Fruit fly (Drosophila melanogaster) ovary, adult (tissue): ENCODE results near the gene Slimp.

Source experiments
- CG17801 ChIP-seq: fragments of 200-800 bp; optimal IDR thresholded peaks from 2 replicates; lab custom pipeline; 2019; ENCODE audit warnings: missing biosample characterization, mild to moderate bottlenecking, missing genetic modification characterization, moderate library complexity; ENCODE audit not compliant: partially characterized antibody

Gene Slimp

dm6 chr3R:24108902-24109389, 39.8 kb downstream of the Slimp start, which contains the start of the genes eIF4EHP and CG18428:
eIF4EHP (minus strand) TSS chr3R:24108960.
CG18428 (plus strand) TSS chr3R:24109336.
- peak; percentile 100 for TF ChIP-seq CG17801 (GFP tag; lab: Kevin White, UChicago)

- no peak for TF ChIP-seq CG17801 (GFP tag; lab: Kevin White, UChicago)
Measured at dm6 chr3R:24106879-24107441, 41.8 kb downstream of the Slimp start, which contains the start of gene CG10694. CG10694 (plus strand) TSS chr3R:24107391.

- peak; percentile 61 for TF ChIP-seq CG17801 (GFP tag; lab: Kevin White, UChicago)
Measured at dm6 chr3R:24106059-24106631, 42.6 kb downstream of the Slimp start.

dm6 chr3R:24105312-24105902, 43.4 kb downstream of the Slimp start, which contains the start of gene Syx1A:
Syx1A (minus strand) TSS chr3R:24105763.
- TF ChIP-seq CG17801 (GFP tag; lab: Kevin White, UChicago): peak; percentile 8

dm6 chr3R:24104471-24105311, 44.1 kb downstream of the Slimp start:
- peak; percentile 7 for TF ChIP-seq CG17801 (GFP tag; lab: Kevin White, UChicago)

- no peak for TF ChIP-seq CG17801 (GFP tag; lab: Kevin White, UChicago)
Measured at dm6 chr3R:24103708-24104107, 45.1 kb downstream of the Slimp start.

dm6 chr3R:24102387-24102786, 46.4 kb downstream of the Slimp start:
- no peak for TF ChIP-seq CG17801 (GFP tag; lab: Kevin White, UChicago)

- peak; percentile 74 for TF ChIP-seq CG17801 (GFP tag; lab: Kevin White, UChicago)
Measured at dm6 chr3R:24101437-24101836, 47.3 kb downstream of the Slimp start.

dm6 chr3R:24100717-24101116, 48.0 kb downstream of the Slimp start:
- TF ChIP-seq CG17801 (GFP tag; lab: Kevin White, UChicago): no peak

dm6 chr3R:24099039-24100026, 49.4 kb downstream of the Slimp start:
- peak; percentile 60 for TF ChIP-seq CG17801 (GFP tag; lab: Kevin White, UChicago)
